Fruit fly (Drosophila melanogaster): ENCODE measurements around the gene CG8840.

DNA sequence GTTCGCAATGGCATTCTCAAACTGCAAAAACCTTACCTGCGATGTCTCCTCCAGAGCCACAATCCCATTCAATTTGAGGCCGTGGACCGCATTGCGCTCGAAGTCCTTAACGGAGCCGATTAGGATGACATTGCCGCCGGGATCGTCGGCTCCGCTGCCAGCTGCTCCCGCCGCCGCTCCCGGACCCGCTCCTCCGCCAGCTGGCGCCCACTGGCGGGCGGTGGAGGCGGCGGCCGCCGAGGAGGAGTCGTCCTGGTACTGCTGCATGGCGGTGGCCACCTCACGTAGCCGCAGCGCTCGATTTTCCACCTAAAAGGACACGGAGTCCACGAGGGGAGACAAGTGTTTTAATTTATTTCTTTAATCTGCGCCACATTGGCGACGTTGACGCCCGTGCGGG is 2.6 kb upstream of the CG8840 start:
- no peak for TF ChIP-seq CG18599 (GFP tag; optimal IDR thresholded peaks at IDR 0.05)
- no peak for TF ChIP-seq zfh2 (GFP tag; optimal IDR thresholded peaks at IDR 0.05)
- no peak for TF ChIP-seq Lpt (GFP tag; optimal IDR thresholded peaks at IDR 0.05)

Measured in whole organism, embryonic.